Fruit fly (Drosophila melanogaster) whole organism, pupa: ENCODE data around the gene CG12608.

Source experiments
- CG10348 ChIP-seq: fragments of 200-800 bp; sonication (Bioruptor generic); IDR thresholded peaks from 2 replicates; pipeline ENCODE4 v1.3.6; 2022; ENCODE audit warnings: missing biosample characterization, missing genetic modification characterization
- CG12605 ChIP-seq: fragments of 200-800 bp; sonication (Bioruptor generic); IDR thresholded peaks from 2 replicates; pipeline ENCODE4 v1.3.6; 2022; ENCODE audit warnings: missing biosample characterization, missing genetic modification characterization
- CG13204 ChIP-seq: fragments of 200-800 bp; sonication (Bioruptor generic); optimal IDR thresholded peaks from 2 replicates; lab custom pipeline; 2018; ENCODE audit warnings: missing biosample characterization, mild to moderate bottlenecking, missing genetic modification characterization, moderate library complexity
- CG14655 ChIP-seq: fragments of 200-800 bp; sonication (Bioruptor generic); optimal IDR thresholded peaks from 3 replicates; lab custom pipeline; 2017; ENCODE audit warnings: mild to moderate bottlenecking, missing biosample characterization, missing genetic modification reagents, missing genetic modification characterization
- CG15710 ChIP-seq: fragments of 200-800 bp; sonication (Bioruptor generic); optimal IDR thresholded peaks from 2 replicates; lab custom pipeline; 2018; ENCODE audit warnings: missing biosample characterization, mild to moderate bottlenecking, missing genetic modification characterization, moderate library complexity
- CG17806 ChIP-seq: fragments of 200-800 bp; sonication (Bioruptor generic); optimal IDR thresholded peaks from 2 replicates; lab custom pipeline; 2018; ENCODE audit warnings: missing biosample characterization, mild to moderate bottlenecking, missing genetic modification characterization, moderate library complexity
- CG32121 ChIP-seq: fragments of 200-800 bp; sonication (Bioruptor generic); IDR thresholded peaks from 2 replicates; pipeline ENCODE4 v1.3.6; 2022; ENCODE audit warnings: missing biosample characterization, missing genetic modification characterization
- CG34367 ChIP-seq: fragments of 200-800 bp; sonication (Bioruptor generic); optimal IDR thresholded peaks from 2 replicates; lab custom pipeline; 2018; ENCODE audit warnings: missing biosample characterization, mild to moderate bottlenecking, missing genetic modification characterization
- CG4496 ChIP-seq: fragments of 200-800 bp; sonication (Bioruptor generic); IDR thresholded peaks from 3 replicates; pipeline ENCODE4 v1.3.6; 2022; ENCODE audit warnings: missing biosample characterization, missing genetic modification characterization
- CG8159 ChIP-seq: fragments of 200-800 bp; sonication (Bioruptor generic); optimal IDR thresholded peaks from 3 replicates; lab custom pipeline; 2018; ENCODE audit warnings: missing biosample characterization, mild to moderate bottlenecking, missing genetic modification characterization, moderate library complexity
- CG8301 ChIP-seq: fragments of 200-800 bp; sonication (Bioruptor generic); optimal IDR thresholded peaks from 2 replicates; lab custom pipeline; 2018; ENCODE audit warnings: missing biosample characterization, mild to moderate bottlenecking, missing genetic modification characterization
- CG9948 ChIP-seq: fragments of 200-800 bp; sonication (Bioruptor generic); optimal IDR thresholded peaks from 2 replicates; lab custom pipeline; 2018; ENCODE audit warnings: missing biosample characterization, mild to moderate bottlenecking, missing genetic modification characterization, moderate library complexity
- D1 ChIP-seq: fragments of 200-800 bp; sonication (Bioruptor generic); optimal IDR thresholded peaks from 2 replicates; lab custom pipeline; 2018; ENCODE audit warnings: missing biosample characterization, mild to moderate bottlenecking, missing genetic modification characterization, moderate library complexity
- EcR ChIP-seq: fragments of 200-800 bp; sonication (Bioruptor generic); optimal IDR thresholded peaks from 3 replicates; lab custom pipeline; 2019; ENCODE audit warnings: missing biosample characterization, missing genetic modification characterization, mild to moderate bottlenecking, moderate library complexity, missing genetic modification reagents
- Ets98B ChIP-seq: fragments of 200-800 bp; sonication (Bioruptor generic); IDR thresholded peaks from 2 replicates; pipeline ENCODE4 v1.3.6; 2022; ENCODE audit warnings: missing biosample characterization, missing genetic modification characterization
- Pif1A ChIP-seq: fragments of 200-800 bp; sonication (Bioruptor generic); optimal IDR thresholded peaks from 3 replicates; lab custom pipeline; 2016; ENCODE audit warnings: missing biosample characterization, missing genetic modification characterization
- Pif1B ChIP-seq: fragments of 200-800 bp; sonication (Bioruptor generic); optimal IDR thresholded peaks from 3 replicates; lab custom pipeline; 2016; ENCODE audit warnings: missing biosample characterization, missing genetic modification characterization
- Snoo ChIP-seq: fragments of 200-800 bp; sonication (Bioruptor generic); optimal IDR thresholded peaks from 3 replicates; lab custom pipeline; 2017; ENCODE audit warnings: missing biosample characterization, mild to moderate bottlenecking, missing genetic modification characterization, inconsistent platforms
- gl ChIP-seq: fragments of 200-800 bp; sonication (Bioruptor generic); optimal IDR thresholded peaks from 2 replicates; lab custom pipeline; 2018; ENCODE audit warnings: missing biosample characterization, mild to moderate bottlenecking, missing genetic modification characterization
- rn ChIP-seq: fragments of 200-800 bp; sonication (Bioruptor generic); IDR thresholded peaks from 2 replicates; pipeline ENCODE4 v1.3.6; 2022; ENCODE audit warnings: missing biosample characterization, missing genetic modification characterization

The CG12608 gene

dm6 chrX:15344473-15345331 lies at the start of gene CG12608, which contains the start of gene Prp5:
CG12608 (minus strand) TSS chrX:15344625.
Prp5 (plus strand) TSS chrX:15345169.
- TF ChIP-seq rn (GFP tag; lab: Robert Waterston, UW): no peak
- no peak for TF ChIP-seq CG17806 (tag; lab: Kevin White, UChicago)
- no peak for TF ChIP-seq CG32121 (GFP tag; lab: Robert Waterston, UW)
- TF ChIP-seq CG34367 (tag; lab: Kevin White, UChicago): no peak
- TF ChIP-seq CG12605 (GFP tag; lab: Robert Waterston, UW): no peak

DNA sequence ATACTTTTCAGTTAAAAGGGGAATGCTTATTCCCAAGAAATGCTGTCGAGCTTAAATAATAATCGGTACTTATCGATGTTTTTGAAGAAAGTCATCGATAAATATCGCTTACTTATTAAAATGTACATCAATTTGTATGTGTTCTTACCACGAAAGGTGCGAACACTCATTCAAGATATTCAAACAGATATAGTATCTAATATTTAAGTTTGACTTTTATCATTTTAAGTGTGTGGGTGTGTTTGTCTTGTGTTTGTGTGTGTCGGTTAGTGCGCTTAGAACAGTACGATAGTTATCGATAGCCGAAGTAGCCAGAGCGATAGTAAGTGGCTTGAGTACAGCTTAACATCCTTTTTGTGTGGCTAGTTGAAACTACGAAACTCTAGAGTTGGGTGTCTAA lies 42.9 kb upstream of the CG12608 start:
- TF ChIP-seq CG12605 (GFP tag; lab: Robert Waterston, UW) (no peak), CG9948 (tag; lab: Kevin White, UChicago) (no peak), CG13204 (GFP tag; lab: Kevin White, UChicago) (no peak), Pif1A (no peak), CG17806 (tag; lab: Kevin White, UChicago) (no peak), Ets98B (GFP tag; lab: Robert Waterston, UW) (no peak), Snoo (tag; lab: Kevin White, UChicago) (no peak), CG15710 (tag; lab: Kevin White, UChicago) (no peak), Pif1B (GFP tag; lab: Kevin White, UChicago) (no peak), CG34367 (tag; lab: Kevin White, UChicago) (no peak), CG8159 (tag; lab: Kevin White, UChicago) (no peak), D1 (tag; lab: Kevin White, UChicago) (no peak), CG14655 (GFP tag; lab: Kevin White, UChicago) (no peak), CG4496 (no peak), CG32121 (GFP tag; lab: Robert Waterston, UW) (no peak), rn (GFP tag; lab: Robert Waterston, UW) (no peak)

- TF ChIP-seq Snoo (tag; lab: Kevin White, UChicago) (no peak), CG9948 (tag; lab: Kevin White, UChicago) (no peak), CG14655 (GFP tag; lab: Kevin White, UChicago) (no peak), CG4496 (no peak), CG8301 (no peak), CG8159 (tag; lab: Kevin White, UChicago) (no peak), CG15710 (tag; lab: Kevin White, UChicago) (no peak), CG32121 (GFP tag; lab: Robert Waterston, UW) (no peak), Ets98B (GFP tag; lab: Robert Waterston, UW) (no peak), CG13204 (GFP tag; lab: Kevin White, UChicago) (no peak), CG34367 (tag; lab: Kevin White, UChicago) (no peak)
Observed at dm6 chrX:15385176-15386056, 41.0 kb upstream of the CG12608 start, which contains the start of gene CG9164. CG9164 (minus strand) TSS chrX:15385441.

DNA sequence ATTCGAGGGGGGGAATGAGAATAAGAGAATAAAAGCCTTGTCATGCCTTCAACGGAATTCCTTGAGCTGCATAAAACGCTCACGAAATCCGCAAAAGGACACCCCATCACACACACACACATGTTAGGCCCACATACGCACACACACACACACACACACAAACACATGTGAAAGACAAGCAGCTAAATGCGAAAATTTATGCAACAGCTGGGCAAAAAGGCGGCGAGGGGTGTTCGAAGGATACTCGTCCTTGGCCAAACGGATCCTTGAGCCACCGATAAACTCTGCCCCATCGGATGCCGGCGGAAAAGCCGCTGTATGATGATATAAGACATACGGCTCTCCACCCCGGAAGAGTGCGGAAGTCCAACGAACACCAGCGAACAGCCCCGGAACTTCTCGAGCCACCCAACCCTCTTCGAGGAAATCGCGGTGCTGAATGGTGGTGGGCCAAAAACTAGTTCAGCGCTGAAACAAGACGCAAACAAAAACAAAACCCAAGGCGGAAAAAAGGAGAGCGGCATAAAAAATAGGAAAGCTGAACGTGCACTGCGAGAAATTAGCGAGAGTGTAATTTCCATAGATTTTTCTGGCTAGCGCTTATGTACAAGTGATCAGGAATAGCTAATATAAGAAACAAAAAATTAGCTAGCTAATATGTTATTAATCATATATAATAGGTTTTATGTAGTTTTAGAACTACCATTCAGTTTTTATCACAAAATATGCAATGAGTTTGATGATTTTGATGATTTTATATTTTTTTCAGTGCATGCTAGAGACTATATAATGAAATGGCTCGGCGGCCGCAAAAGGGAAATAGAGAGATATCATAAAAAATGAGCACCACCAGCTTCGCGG lies 39.3 kb upstream of the CG12608 start:
- TF ChIP-seq CG12605 (GFP tag; lab: Robert Waterston, UW) (no peak), CG15710 (tag; lab: Kevin White, UChicago) (peak; percentile 21), CG32121 (GFP tag; lab: Robert Waterston, UW) (no peak), CG14655 (GFP tag; lab: Kevin White, UChicago) (peak; percentile 12), CG8159 (tag; lab: Kevin White, UChicago) (peak; percentile 25)

DNA sequence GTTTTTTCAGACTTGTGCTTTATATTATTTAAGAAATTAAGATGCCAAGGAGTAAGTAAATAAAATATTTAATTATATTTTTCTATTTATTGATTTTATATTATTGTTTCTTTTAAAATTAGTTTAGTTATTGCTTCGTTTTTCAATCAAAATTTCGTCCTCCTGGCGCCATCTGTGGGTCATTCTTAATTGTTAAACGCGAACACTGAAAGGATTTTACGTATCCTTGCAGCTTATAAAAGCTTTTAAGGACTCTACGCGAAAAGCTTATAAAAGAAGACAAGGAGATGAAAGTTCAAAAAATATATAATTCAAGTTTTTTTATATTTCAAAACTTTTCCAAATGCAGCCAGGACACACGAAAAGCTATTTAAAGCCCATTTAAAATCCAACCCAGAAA lies 35.8 kb upstream of the CG12608 start:
- TF ChIP-seq CG4496 (no peak), CG34367 (tag; lab: Kevin White, UChicago) (no peak), D1 (tag; lab: Kevin White, UChicago) (no peak), CG15710 (tag; lab: Kevin White, UChicago) (no peak), CG9948 (tag; lab: Kevin White, UChicago) (no peak), CG17806 (tag; lab: Kevin White, UChicago) (no peak), rn (GFP tag; lab: Robert Waterston, UW) (no peak), CG32121 (GFP tag; lab: Robert Waterston, UW) (no peak), CG13204 (GFP tag; lab: Kevin White, UChicago) (no peak)

- no peak for TF ChIP-seq CG4496
- TF ChIP-seq CG32121 (GFP tag; lab: Robert Waterston, UW): no peak
- TF ChIP-seq CG8301: no peak
- TF ChIP-seq Ets98B (GFP tag; lab: Robert Waterston, UW): no peak
- TF ChIP-seq CG12605 (GFP tag; lab: Robert Waterston, UW): no peak
- TF ChIP-seq gl (tag; lab: Kevin White, UChicago): no peak
- no peak for TF ChIP-seq rn (GFP tag; lab: Robert Waterston, UW)
- TF ChIP-seq CG15710 (tag; lab: Kevin White, UChicago): no peak
- no peak for TF ChIP-seq CG13204 (GFP tag; lab: Kevin White, UChicago)
- TF ChIP-seq CG17806 (tag; lab: Kevin White, UChicago): no peak
- TF ChIP-seq Pif1B (GFP tag; lab: Kevin White, UChicago): no peak
- no peak for TF ChIP-seq CG9948 (tag; lab: Kevin White, UChicago)
- TF ChIP-seq CG14655 (GFP tag; lab: Kevin White, UChicago): no peak
- TF ChIP-seq CG8159 (tag; lab: Kevin White, UChicago): no peak
- TF ChIP-seq Pif1A: no peak
- TF ChIP-seq EcR (GFP tag; lab: Kevin White, UChicago): no peak
- TF ChIP-seq CG10348: no peak
- no peak for TF ChIP-seq D1 (tag; lab: Kevin White, UChicago)
- no peak for TF ChIP-seq CG34367 (tag; lab: Kevin White, UChicago)
Observed at dm6 chrX:15379014-15379491, 34.6 kb upstream of the CG12608 start, which contains the start of gene acj6. acj6 (minus strand) TSS chrX:15379064.
